Fruit fly (Drosophila melanogaster): ENCODE measurements around the gene dpr2.

Gene dpr2

DNA sequence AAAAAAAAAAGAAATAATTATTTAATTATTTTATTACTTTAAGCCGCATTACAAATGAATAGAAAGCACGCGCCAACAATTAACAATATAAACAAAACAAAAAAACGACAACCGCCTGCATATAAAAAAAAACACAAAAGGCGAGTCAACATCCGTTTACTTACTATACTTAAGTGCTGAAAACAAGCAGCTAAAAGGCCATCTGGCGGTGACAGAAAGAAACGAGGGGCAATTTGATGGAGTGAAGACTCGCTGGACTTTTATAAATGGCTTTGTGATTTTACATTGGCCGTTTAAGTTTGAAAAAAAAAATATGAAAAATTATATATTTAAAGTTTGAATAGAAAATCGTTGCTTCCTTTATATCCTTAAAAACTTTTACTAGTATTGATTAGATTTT is 23.8 kb downstream of the dpr2 start:
- no peak for TF ChIP-seq sage (GFP tag; optimal IDR thresholded peaks at IDR 0.05)
- TF ChIP-seq usp (GFP tag; optimal IDR thresholded peaks at IDR 0.05), result no peak
- TF ChIP-seq jim (GFP tag; optimal IDR thresholded peaks at IDR 0.05), result no peak
- TF ChIP-seq Vsx2 (GFP tag; optimal IDR thresholded peaks at IDR 0.05; ENCODE audit: partially characterized antibody), result no peak
- no peak for TF ChIP-seq brk (GFP tag; optimal IDR thresholded peaks at IDR 0.05)
- no peak for TF ChIP-seq Myc (optimal IDR thresholded peaks at IDR 0.05)
- no peak for TF ChIP-seq CG9705 (GFP tag; optimal IDR thresholded peaks at IDR 0.05)

dm6 chr2L:10936362-10936761 is 27.6 kb downstream of the dpr2 start, which contains the start of gene CG14072:
Gene CG14072, plus strand, starts transcription at chr2L:10936662.
- TF ChIP-seq Rel (GFP tag; optimal IDR thresholded peaks at IDR 0.05), result no peak
- no peak for TF ChIP-seq Rel (tag; optimal IDR thresholded peaks at IDR 0.05)
- no peak for TF ChIP-seq Dfd (GFP tag; optimal IDR thresholded peaks at IDR 0.05)
- TF ChIP-seq Hnf4 (GFP tag; optimal IDR thresholded peaks at IDR 0.05), result no peak
- TF ChIP-seq rgr (GFP tag; optimal IDR thresholded peaks at IDR 0.05), result no peak
- TF ChIP-seq Sp1 (GFP tag; optimal IDR thresholded peaks at IDR 0.05), result no peak
- TF ChIP-seq Abd-B (GFP tag; optimal IDR thresholded peaks at IDR 0.05), result no peak

DNA sequence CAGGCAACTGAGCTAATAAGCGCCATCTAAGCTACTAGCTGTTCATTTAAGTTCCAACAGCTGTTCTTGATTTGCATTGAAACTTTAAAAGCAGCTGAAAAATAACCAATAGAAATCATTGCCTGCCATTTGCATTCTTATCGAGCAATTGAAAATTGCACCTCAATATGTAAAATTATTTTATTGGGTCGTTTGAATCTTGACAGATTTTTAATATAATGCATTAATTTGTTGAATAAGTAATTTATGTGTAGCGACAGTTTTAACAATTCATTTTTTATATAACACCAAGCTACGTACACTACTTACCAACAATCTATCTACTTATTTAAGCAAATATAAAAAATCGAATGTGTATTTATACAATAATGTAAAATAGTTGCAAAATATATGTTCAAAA is 53.4 kb downstream of the dpr2 start, which contains the start of gene CG14069:
TSS of gene CG14069 (minus strand) at position 101 of the 400 bp plus-strand sequence.
- TF ChIP-seq GATAd (GFP tag; optimal IDR thresholded peaks at IDR 0.05), result no peak
- TF ChIP-seq Dfd (GFP tag; optimal IDR thresholded peaks at IDR 0.05), result no peak
- no peak for TF ChIP-seq Hr83 (GFP tag; optimal IDR thresholded peaks at IDR 0.05; ENCODE audit: poor library complexity, severe bottlenecking)
- no peak for TF ChIP-seq sv (GFP tag; optimal IDR thresholded peaks at IDR 0.05)
- no peak for TF ChIP-seq lola (GFP tag; optimal IDR thresholded peaks at IDR 0.05)
- no peak for TF ChIP-seq tai (GFP tag; optimal IDR thresholded peaks at IDR 0.05)
- TF ChIP-seq Abd-B (GFP tag; optimal IDR thresholded peaks at IDR 0.05), result no peak
- TF ChIP-seq br (GFP tag; optimal IDR thresholded peaks at IDR 0.05), result no peak
- no peak for TF ChIP-seq fru (GFP tag; optimal IDR thresholded peaks at IDR 0.05)
- no peak for TF ChIP-seq dmrt93B (GFP tag; optimal IDR thresholded peaks at IDR 0.05)
- TF ChIP-seq rgr (GFP tag; optimal IDR thresholded peaks at IDR 0.05), result no peak
- no peak for TF ChIP-seq Hr78 (GFP tag; optimal IDR thresholded peaks at IDR 0.05)
- TF ChIP-seq usp (GFP tag; optimal IDR thresholded peaks at IDR 0.05), result no peak
- no peak for TF ChIP-seq foxo (GFP tag; optimal IDR thresholded peaks at IDR 0.05)

DNA sequence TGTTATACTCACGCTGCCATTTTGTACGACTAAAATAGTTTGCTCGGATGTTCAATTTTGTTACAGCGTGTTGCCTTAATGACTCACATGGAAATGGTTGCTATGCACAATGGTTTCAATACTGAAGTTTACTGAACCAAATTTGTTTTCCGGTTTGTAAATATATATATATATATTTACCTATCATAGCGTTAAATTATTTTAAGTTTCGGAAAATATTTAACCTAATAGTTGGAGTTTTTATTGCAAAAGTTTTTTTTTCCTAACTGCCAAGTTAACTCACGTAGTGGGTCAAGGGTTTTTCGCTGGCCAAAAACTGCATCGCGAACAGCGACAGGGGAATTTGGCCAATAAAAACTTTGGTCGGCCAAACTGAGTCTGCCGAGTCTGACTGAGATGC is 55.2 kb downstream of the dpr2 start, which contains the start of gene CG7309:
TSS of gene CG7309 (minus strand) at position 101 of the 400 bp plus-strand sequence.
- no peak for TF ChIP-seq Dfd (GFP tag; optimal IDR thresholded peaks at IDR 0.05)
- TF ChIP-seq sage (GFP tag; optimal IDR thresholded peaks at IDR 0.05), result no peak
- TF ChIP-seq rgr (GFP tag; optimal IDR thresholded peaks at IDR 0.05), result no peak
- TF ChIP-seq psq (GFP tag; optimal IDR thresholded peaks at IDR 0.05), result no peak
- no peak for TF ChIP-seq pan (optimal IDR thresholded peaks at IDR 0.05)
- TF ChIP-seq HLH106 (tag; optimal IDR thresholded peaks at IDR 0.05), result no peak
- no peak for TF ChIP-seq Hnf4 (GFP tag; optimal IDR thresholded peaks at IDR 0.05)
- no peak for TF ChIP-seq Mio (GFP tag; optimal IDR thresholded peaks at IDR 0.05)
- no peak for TF ChIP-seq Rel (GFP tag; optimal IDR thresholded peaks at IDR 0.05)
- TF ChIP-seq Rel (tag; optimal IDR thresholded peaks at IDR 0.05), result no peak
- no peak for TF ChIP-seq Myc (optimal IDR thresholded peaks at IDR 0.05)
- TF ChIP-seq tai (GFP tag; optimal IDR thresholded peaks at IDR 0.05), result no peak
- no peak for TF ChIP-seq woc (GFP tag; optimal IDR thresholded peaks at IDR 0.05)
- no peak for TF ChIP-seq ey (GFP tag; optimal IDR thresholded peaks at IDR 0.05)
- no peak for TF ChIP-seq lola (GFP tag; optimal IDR thresholded peaks at IDR 0.05)
- no peak for TF ChIP-seq Hr83 (GFP tag; optimal IDR thresholded peaks at IDR 0.05; ENCODE audit: poor library complexity, severe bottlenecking)
- TF ChIP-seq br (GFP tag; optimal IDR thresholded peaks at IDR 0.05), result no peak
- no peak for TF ChIP-seq jim (GFP tag; optimal IDR thresholded peaks at IDR 0.05)
- no peak for TF ChIP-seq fru (GFP tag; optimal IDR thresholded peaks at IDR 0.05)

dm6 chr2L:10901685-10902084 is 62.3 kb downstream of the dpr2 start, which contains the start of gene CG14070:
Gene CG14070, minus strand, starts transcription at chr2L:10901785.
- TF ChIP-seq woc (GFP tag; optimal IDR thresholded peaks at IDR 0.05), result no peak
- no peak for TF ChIP-seq Mio (GFP tag; optimal IDR thresholded peaks at IDR 0.05)
- TF ChIP-seq ey (GFP tag; optimal IDR thresholded peaks at IDR 0.05), result no peak
- no peak for TF ChIP-seq pan (optimal IDR thresholded peaks at IDR 0.05)
- TF ChIP-seq usp (GFP tag; optimal IDR thresholded peaks at IDR 0.05), result no peak
- TF ChIP-seq HLH106 (tag; optimal IDR thresholded peaks at IDR 0.05), result no peak
- no peak for TF ChIP-seq rgr (GFP tag; optimal IDR thresholded peaks at IDR 0.05)
- no peak for TF ChIP-seq CG9705 (GFP tag; optimal IDR thresholded peaks at IDR 0.05)
- no peak for TF ChIP-seq fru (GFP tag; optimal IDR thresholded peaks at IDR 0.05)
- TF ChIP-seq Vsx2 (GFP tag; optimal IDR thresholded peaks at IDR 0.05; ENCODE audit: partially characterized antibody), result no peak
- TF ChIP-seq Dfd (GFP tag; optimal IDR thresholded peaks at IDR 0.05), result no peak
- no peak for TF ChIP-seq CrebA (GFP tag; optimal IDR thresholded peaks at IDR 0.05; ENCODE audit: borderline replicate concordance)
- no peak for TF ChIP-seq Rel (GFP tag; optimal IDR thresholded peaks at IDR 0.05)
- no peak for TF ChIP-seq Rel (tag; optimal IDR thresholded peaks at IDR 0.05)
- TF ChIP-seq CG32264 (GFP tag; optimal IDR thresholded peaks at IDR 0.05), result no peak
- no peak for TF ChIP-seq GATAd (GFP tag; optimal IDR thresholded peaks at IDR 0.05)
- TF ChIP-seq lola (GFP tag; optimal IDR thresholded peaks at IDR 0.05), result no peak
- no peak for TF ChIP-seq Myc (optimal IDR thresholded peaks at IDR 0.05)
- TF ChIP-seq Sp1 (GFP tag; optimal IDR thresholded peaks at IDR 0.05), result no peak
- no peak for TF ChIP-seq sv (GFP tag; optimal IDR thresholded peaks at IDR 0.05)
- TF ChIP-seq br (GFP tag; optimal IDR thresholded peaks at IDR 0.05), result no peak
